Fruit fly (Drosophila melanogaster): ENCODE results near the gene Ada.

dm6 chr3R:9027082-9027481 lies 37.9 kb upstream of the Ada start:
- TF ChIP-seq Sox15 (GFP tag; optimal IDR thresholded peaks at IDR 0.05), result no peak
- TF ChIP-seq CG10631 (GFP tag; optimal IDR thresholded peaks at IDR 0.05), result no peak
- no peak for TF ChIP-seq CG3919 (GFP tag; optimal IDR thresholded peaks at IDR 0.05)
- TF ChIP-seq CG1621 (tag; optimal IDR thresholded peaks at IDR 0.05), result no peak
- TF ChIP-seq CG4318 (GFP tag; optimal IDR thresholded peaks at IDR 0.05), result no peak
- no peak for TF ChIP-seq CG32006 (GFP tag; optimal IDR thresholded peaks at IDR 0.05)
- no peak for TF ChIP-seq CG8319 (GFP tag; optimal IDR thresholded peaks at IDR 0.05)
- TF ChIP-seq fd59A (GFP tag; optimal IDR thresholded peaks at IDR 0.05), result no peak
- no peak for TF ChIP-seq Smox (GFP tag; optimal IDR thresholded peaks at IDR 0.05)
- no peak for TF ChIP-seq dsx (GFP tag; optimal IDR thresholded peaks at IDR 0.05; ENCODE audit: poor library complexity, severe bottlenecking)
- TF ChIP-seq net (GFP tag; optimal IDR thresholded peaks at IDR 0.05), result no peak
- TF ChIP-seq OdsH (GFP tag; optimal IDR thresholded peaks at IDR 0.05), result no peak
- no peak for TF ChIP-seq esn (GFP tag; optimal IDR thresholded peaks at IDR 0.05)
- TF ChIP-seq CG6163 (GFP tag; IDR thresholded peaks at IDR 0.05), result no peak
